Worm (Caenorhabditis elegans): ENCODE results near the gene F18A11.2.

- TF ChIP-seq F57C9.4 (tag; optimal IDR thresholded peaks at IDR 0.05): no peak
- TF ChIP-seq bed-2 (GFP tag; IDR thresholded peaks at IDR 0.05): no peak
- no peak for TF ChIP-seq ceh-40 (GFP tag; IDR thresholded peaks at IDR 0.05)
- no peak for TF ChIP-seq tbx-9 (tag; optimal IDR thresholded peaks at IDR 0.05; ENCODE audit: borderline replicate concordance)
- no peak for TF ChIP-seq mel-28 (tag; optimal IDR thresholded peaks at IDR 0.05; ENCODE audit: borderline replicate concordance)
These were observed 41.6 kb downstream of the F18A11.2 start, which contains the start of gene F42G4.5 for ce11 chrII:13073102-13073501.

All from whole organism, young adult.